Worm (Caenorhabditis elegans) whole organism, midembryonic: Measurements from ENCODE around the gene isp-1.

Experiments used
- T22C8.4 ChIP-seq: fragments of 200-800 bp; sonication (Bioruptor generic); IDR thresholded peaks from 2 replicates; pipeline ENCODE4 v1.3.6; 2022; ENCODE audit warnings: missing genetic modification characterization, missing compliant biosample characterization
- cog-1 ChIP-seq: sonication (generic microtip); optimal IDR thresholded peaks from 2 replicates; lab custom pipeline; 2016; ENCODE audit warnings: missing genetic modification characterization, missing compliant biosample characterization
- flt-1 ChIP-seq: fragments of 200-800 bp; sonication (Bioruptor generic); IDR thresholded peaks from 2 replicates; pipeline ENCODE4 v1.3.6; 2022; ENCODE audit warnings: missing genetic modification characterization, missing compliant biosample characterization
- klf-2 ChIP-seq: fragments of 200-800 bp; sonication (Bioruptor generic); conservative IDR thresholded peaks from 2 replicates; pipeline ENCODE4 v1.3.6; 2022; ENCODE audit warnings: missing genetic modification reagents, missing genetic modification characterization, missing compliant biosample characterization
- med-1 ChIP-seq: sonication (generic microtip); optimal IDR thresholded peaks from 2 replicates; lab custom pipeline; 2017; ENCODE audit warnings: missing genetic modification characterization, mild to moderate bottlenecking, missing compliant biosample characterization, antibody characterized with exemption, missing genetic modification reagents; ENCODE audit not compliant: insufficient read depth
- ref-1 ChIP-seq: fragments of 200-800 bp; sonication (Bioruptor generic); conservative IDR thresholded peaks from 2 replicates; pipeline ENCODE4 v1.3.6; 2022; ENCODE audit warnings: missing genetic modification reagents, missing genetic modification characterization, missing compliant biosample characterization
- tab-1 ChIP-seq: fragments of 200-800 bp; sonication (Bioruptor generic); IDR thresholded peaks from 2 replicates; pipeline ENCODE4 v1.3.6; 2022; ENCODE audit warnings: missing genetic modification characterization, missing compliant biosample characterization
- ztf-23 ChIP-seq: fragments of 200-800 bp; sonication (Bioruptor generic); IDR thresholded peaks from 2 replicates; pipeline ENCODE4 v1.3.6; 2022; ENCODE audit warnings: missing genetic modification reagents, missing genetic modification characterization, missing compliant biosample characterization
- ztf-29 ChIP-seq: fragments of 200-800 bp; sonication (Bioruptor generic); IDR thresholded peaks from 2 replicates; pipeline ENCODE4 v1.3.6; 2022; ENCODE audit warnings: missing genetic modification reagents, missing genetic modification characterization, missing compliant biosample characterization

Gene isp-1

DNA sequence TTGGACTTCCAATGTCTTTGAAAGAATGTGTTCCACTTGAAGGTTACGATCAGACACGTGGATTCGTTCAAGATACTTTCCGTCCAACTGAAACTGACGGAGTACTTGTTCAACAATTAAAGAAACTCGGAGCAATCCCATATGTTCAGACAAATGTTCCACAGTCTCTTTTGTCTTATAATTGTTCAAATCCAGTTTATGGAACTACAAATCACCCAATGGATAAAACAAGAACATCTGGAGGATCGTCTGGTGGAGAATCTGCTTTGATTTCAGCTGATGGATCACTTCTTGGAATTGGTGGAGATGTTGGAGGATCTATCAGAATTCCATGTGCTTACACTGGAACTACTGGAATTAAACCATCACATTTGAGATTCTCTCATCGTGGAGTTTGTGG, 17.3 kb upstream of the isp-1 start:
- no peak for TF ChIP-seq flt-1 (GFP tag; lab: Robert Waterston, UW)

- TF ChIP-seq cog-1 (tag; lab: Kevin White, UChicago): no peak
- no peak for TF ChIP-seq flt-1 (GFP tag; lab: Robert Waterston, UW)
- TF ChIP-seq ref-1: no peak
- TF ChIP-seq T22C8.4: no peak
- TF ChIP-seq ztf-23 (GFP tag; lab: Robert Waterston, UW): no peak
- TF ChIP-seq tab-1 (GFP tag; lab: Robert Waterston, UW): no peak
- no peak for TF ChIP-seq klf-2 (GFP tag; lab: Robert Waterston, UW)
- no peak for TF ChIP-seq med-1 (GFP tag; lab: Kevin White, UChicago)
- TF ChIP-seq ztf-29 (GFP tag; lab: Robert Waterston, UW): no peak
These were observed 16.8 kb upstream of the isp-1 start for ce11 chrIV:8152688-8153087.

ce11 chrIV:8152145-8152544, 16.3 kb upstream of the isp-1 start, which contains the start of gene faah-2:
Gene faah-2, plus strand, starts transcription at chrIV:8152445.
- TF ChIP-seq klf-2 (GFP tag; lab: Robert Waterston, UW) (no peak), T22C8.4 (no peak), med-1 (GFP tag; lab: Kevin White, UChicago) (no peak), flt-1 (GFP tag; lab: Robert Waterston, UW) (no peak), ref-1 (no peak), tab-1 (GFP tag; lab: Robert Waterston, UW) (no peak), ztf-23 (GFP tag; lab: Robert Waterston, UW) (no peak), cog-1 (tag; lab: Kevin White, UChicago) (no peak), ztf-29 (GFP tag; lab: Robert Waterston, UW) (no peak)

DNA sequence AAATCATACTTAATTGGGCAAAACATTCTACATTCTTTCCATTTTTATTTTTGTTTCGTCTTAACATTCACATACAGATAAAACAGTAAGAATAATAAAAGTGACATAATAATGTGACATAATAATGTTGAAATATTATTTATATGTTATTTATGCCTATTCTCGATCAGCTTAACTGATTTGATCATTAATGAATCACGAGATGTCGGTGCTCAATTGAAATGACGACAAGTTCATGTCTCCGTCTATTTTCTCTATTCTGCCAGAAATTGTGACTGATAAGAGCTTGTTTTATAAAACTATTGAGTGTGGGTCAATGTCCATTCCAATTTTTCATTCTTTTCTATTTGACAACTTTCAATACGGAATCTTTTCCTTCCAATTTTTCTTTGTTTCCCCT, 15.9 kb upstream of the isp-1 start:
- no peak for TF ChIP-seq flt-1 (GFP tag; lab: Robert Waterston, UW)
- no peak for TF ChIP-seq T22C8.4
- no peak for TF ChIP-seq klf-2 (GFP tag; lab: Robert Waterston, UW)
- TF ChIP-seq ref-1: no peak
- no peak for TF ChIP-seq ztf-29 (GFP tag; lab: Robert Waterston, UW)
- TF ChIP-seq med-1 (GFP tag; lab: Kevin White, UChicago): no peak

ce11 chrIV:8148494-8148893, 12.6 kb upstream of the isp-1 start, which contains the start of gene pmk-1:
Gene pmk-1, plus strand, starts transcription at chrIV:8148794.
- TF ChIP-seq tab-1 (GFP tag; lab: Robert Waterston, UW) (no peak), ref-1 (no peak), ztf-23 (GFP tag; lab: Robert Waterston, UW) (no peak), klf-2 (GFP tag; lab: Robert Waterston, UW) (no peak), T22C8.4 (no peak)

- TF ChIP-seq klf-2 (GFP tag; lab: Robert Waterston, UW) (no peak), med-1 (GFP tag; lab: Kevin White, UChicago) (no peak), flt-1 (GFP tag; lab: Robert Waterston, UW) (no peak), T22C8.4 (no peak), ztf-29 (GFP tag; lab: Robert Waterston, UW) (no peak), ztf-23 (GFP tag; lab: Robert Waterston, UW) (no peak), tab-1 (GFP tag; lab: Robert Waterston, UW) (no peak), cog-1 (tag; lab: Kevin White, UChicago) (no peak), ref-1 (no peak)
These were observed 10.4 kb upstream of the isp-1 start for ce11 chrIV:8146283-8146682.

- TF ChIP-seq T22C8.4: no peak
- no peak for TF ChIP-seq flt-1 (GFP tag; lab: Robert Waterston, UW)
- no peak for TF ChIP-seq ref-1
- no peak for TF ChIP-seq ztf-29 (GFP tag; lab: Robert Waterston, UW)
- no peak for TF ChIP-seq ztf-23 (GFP tag; lab: Robert Waterston, UW)
- no peak for TF ChIP-seq klf-2 (GFP tag; lab: Robert Waterston, UW)
- no peak for TF ChIP-seq cog-1 (tag; lab: Kevin White, UChicago)
- no peak for TF ChIP-seq tab-1 (GFP tag; lab: Robert Waterston, UW)
- TF ChIP-seq med-1 (GFP tag; lab: Kevin White, UChicago): no peak
These were observed 8.5 kb upstream of the isp-1 start for ce11 chrIV:8144341-8144740.

DNA sequence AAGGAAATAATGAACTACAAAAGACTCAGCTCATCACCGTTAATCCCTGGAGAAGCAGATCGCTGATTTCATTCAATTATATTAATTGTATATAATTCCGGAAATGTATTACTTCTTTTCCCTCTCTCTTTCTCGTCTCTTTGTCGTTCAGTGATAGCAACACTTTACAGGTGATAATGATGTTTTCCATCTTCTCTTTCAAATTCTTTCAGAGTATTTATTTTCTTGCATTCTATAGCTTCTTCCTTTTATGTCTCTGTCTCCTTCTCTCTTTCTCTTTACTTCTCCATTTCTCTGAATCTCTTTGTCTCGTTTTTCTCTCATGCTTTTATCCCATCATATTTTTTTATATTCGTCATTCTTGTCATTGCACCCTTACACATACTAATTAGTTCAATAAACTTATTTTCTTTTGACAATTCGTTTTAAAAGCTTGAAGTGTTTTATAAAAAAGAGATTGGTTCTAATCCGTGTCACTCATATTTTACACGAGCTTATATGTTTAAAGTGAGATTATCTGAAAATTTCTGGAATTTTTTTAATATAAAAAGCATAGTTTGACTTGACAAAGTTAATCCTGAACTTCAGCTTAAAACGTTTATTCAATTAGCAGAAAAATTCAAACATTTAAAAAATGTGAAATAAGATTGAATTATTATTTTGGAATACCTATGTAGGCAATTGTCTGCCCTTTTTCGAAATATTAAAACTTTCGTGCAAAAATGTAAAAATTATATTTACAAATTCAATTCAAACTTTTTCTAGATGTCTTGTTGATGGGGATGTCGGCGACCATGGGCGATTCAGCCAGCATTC, 7.1 kb upstream of the isp-1 start, which contains the start of gene pmk-2:
pmk-2 (plus strand) TSS at position 766 of the 816 bp plus-strand sequence.
- TF ChIP-seq T22C8.4: no peak
- TF ChIP-seq klf-2 (GFP tag; lab: Robert Waterston, UW): no peak
- TF ChIP-seq ref-1: no peak
- no peak for TF ChIP-seq cog-1 (tag; lab: Kevin White, UChicago)
- no peak for TF ChIP-seq ztf-23 (GFP tag; lab: Robert Waterston, UW)
- no peak for TF ChIP-seq flt-1 (GFP tag; lab: Robert Waterston, UW)
- TF ChIP-seq tab-1 (GFP tag; lab: Robert Waterston, UW): no peak
- TF ChIP-seq ztf-29 (GFP tag; lab: Robert Waterston, UW): no peak
- TF ChIP-seq med-1 (GFP tag; lab: Kevin White, UChicago): no peak

DNA sequence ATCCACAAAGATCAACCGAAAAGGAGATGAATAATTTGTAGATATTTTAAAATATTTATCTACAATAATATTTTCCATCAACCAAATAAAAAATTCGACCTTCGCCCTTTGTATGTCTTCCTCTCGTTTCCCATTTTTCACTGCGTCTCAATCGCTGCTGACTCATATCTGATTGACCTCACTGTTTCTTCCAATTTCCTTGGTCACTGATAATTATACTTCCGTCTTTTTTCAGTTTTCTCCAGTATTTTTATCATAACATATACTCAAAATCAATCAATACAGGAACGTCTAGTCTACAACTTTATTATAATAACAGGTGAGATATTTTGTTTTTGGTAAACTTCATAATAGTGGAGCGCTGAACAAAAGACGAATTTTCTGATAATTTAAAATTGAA, 3.1 kb upstream of the isp-1 start, which contains the start of gene pmk-3:
pmk-3 (plus strand) TSS at position 236 of the 400 bp plus-strand sequence.
- TF ChIP-seq ztf-23 (GFP tag; lab: Robert Waterston, UW) (no peak), T22C8.4 (no peak), cog-1 (tag; lab: Kevin White, UChicago) (no peak), ref-1 (no peak), ztf-29 (GFP tag; lab: Robert Waterston, UW) (no peak), tab-1 (GFP tag; lab: Robert Waterston, UW) (no peak), med-1 (GFP tag; lab: Kevin White, UChicago) (no peak), klf-2 (GFP tag; lab: Robert Waterston, UW) (no peak), flt-1 (GFP tag; lab: Robert Waterston, UW) (no peak)
